Fruit fly (Drosophila melanogaster) whole organism, embryonic: ENCODE results near the gene Rchy1.

Experiments used
- CG10267 ChIP-seq: fragments of 200-800 bp; sonication (Bioruptor generic); optimal IDR thresholded peaks from 2 replicates; lab custom pipeline; 2018; ENCODE audit warnings: missing biosample characterization, mild to moderate bottlenecking, missing genetic modification characterization, moderate library complexity
- CG10274 ChIP-seq: fragments of 200-800 bp; sonication (Bioruptor generic); optimal IDR thresholded peaks from 3 replicates; lab custom pipeline; 2017; ENCODE audit warnings: missing biosample characterization, mild to moderate bottlenecking, missing genetic modification characterization
- CG10979 ChIP-seq: fragments of 200-800 bp; sonication (Bioruptor generic); optimal IDR thresholded peaks from 2 replicates; lab custom pipeline; 2018; ENCODE audit warnings: missing biosample characterization, mild to moderate bottlenecking, missing genetic modification characterization, moderate library complexity
- CG11695 ChIP-seq: fragments of 200-800 bp; sonication (Bioruptor generic); IDR thresholded peaks from 3 replicates; pipeline ENCODE4 v1.3.6; 2022; ENCODE audit warnings: missing biosample characterization, missing genetic modification characterization
- CG13287 ChIP-seq: fragments of 200-800 bp; sonication (Bioruptor generic); IDR thresholded peaks from 2 replicates; pipeline ENCODE4 v1.3.6; 2022; ENCODE audit warnings: missing biosample characterization, missing genetic modification characterization; ENCODE audit not compliant: partially characterized antibody
- CG14860 ChIP-seq: fragments of 200-800 bp; sonication (Bioruptor generic); IDR thresholded peaks from 3 replicates; pipeline ENCODE4 v1.3.6; 2022; ENCODE audit warnings: missing biosample characterization, missing genetic modification characterization; ENCODE audit not compliant: partially characterized antibody
- CG15479 ChIP-seq: fragments of 200-800 bp; sonication (Bioruptor generic); optimal IDR thresholded peaks from 3 replicates; lab custom pipeline; 2019; ENCODE audit warnings: missing biosample characterization, mild to moderate bottlenecking, missing genetic modification characterization, moderate library complexity
- CG15696 ChIP-seq: fragments of 200-800 bp; sonication (Bioruptor generic); optimal IDR thresholded peaks from 2 replicates; lab custom pipeline; 2019; ENCODE audit warnings: missing biosample characterization, mild to moderate bottlenecking, missing genetic modification characterization, moderate library complexity
- CG17568 ChIP-seq: fragments of 200-800 bp; sonication (Bioruptor generic); optimal IDR thresholded peaks from 2 replicates; lab custom pipeline; 2018; ENCODE audit warnings: missing biosample characterization, mild to moderate bottlenecking, missing genetic modification characterization, moderate library complexity
- CG17802 ChIP-seq: fragments of 200-800 bp; sonication (Bioruptor generic); optimal IDR thresholded peaks from 2 replicates; lab custom pipeline; 2018; ENCODE audit warnings: missing biosample characterization, mild to moderate bottlenecking, missing genetic modification characterization, moderate library complexity
- CG18262 ChIP-seq: fragments of 200-800 bp; optimal IDR thresholded peaks from 3 replicates; lab custom pipeline; 2019; ENCODE audit warnings: missing biosample characterization, mild to moderate bottlenecking, missing genetic modification characterization, moderate library complexity
- CG30431 ChIP-seq: fragments of 200-800 bp; sonication (Bioruptor generic); optimal IDR thresholded peaks from 2 replicates; lab custom pipeline; 2017; ENCODE audit warnings: missing biosample characterization, missing genetic modification characterization
- CG31441 ChIP-seq: fragments of 200-800 bp; sonication (Bioruptor generic); IDR thresholded peaks from 2 replicates; pipeline ENCODE4 v1.3.6; 2022; ENCODE audit warnings: missing biosample characterization, missing genetic modification characterization
- CG34376 ChIP-seq: fragments of 200-800 bp; sonication (Bioruptor generic); optimal IDR thresholded peaks from 2 replicates; lab custom pipeline; 2018; ENCODE audit warnings: missing biosample characterization, mild to moderate bottlenecking, missing genetic modification characterization
- CG5245 ChIP-seq: fragments of 200-800 bp; sonication (Bioruptor generic); optimal IDR thresholded peaks from 3 replicates; lab custom pipeline; 2016; ENCODE audit warnings: missing biosample characterization, missing genetic modification characterization
- CG6272 ChIP-seq: fragments of 200-800 bp; sonication (Bioruptor generic); IDR thresholded peaks from 2 replicates; pipeline ENCODE4 v1.3.6; 2022; ENCODE audit warnings: missing biosample characterization, missing genetic modification characterization
- CG9215 ChIP-seq: fragments of 200-800 bp; sonication (Bioruptor generic); IDR thresholded peaks from 2 replicates; pipeline ENCODE4 v1.3.6; 2022; ENCODE audit warnings: missing biosample characterization, missing genetic modification characterization
- D ChIP-seq, 2 experiments: fragments of 200-800 bp in 1 of 2; fragments of >200 bp in 1 of 2; sonication (Bioruptor generic) in 1 of 2; optimal IDR thresholded peaks; 2 replicates in 1 of 2; 3 replicates in 1 of 2; lab custom pipeline; 2017; ENCODE audit warnings: mild to moderate bottlenecking in 1 of 2, missing biosample characterization in 1 of 2, missing genetic modification characterization in 1 of 2, missing genetic modification reagents in 1 of 2
- ERR ChIP-seq: fragments of 200-800 bp; sonication (Bioruptor generic); optimal IDR thresholded peaks from 2 replicates; lab custom pipeline; 2016; ENCODE audit warnings: missing biosample characterization, missing genetic modification characterization
- Eip74EF ChIP-seq, 2 experiments: fragments of 200-800 bp in 1 of 2; fragments of >200 bp in 1 of 2; sonication (Bioruptor generic) in 1 of 2; optimal IDR thresholded peaks; 2 replicates each; lab custom pipeline; 2017 to 2019; ENCODE audit warnings: missing biosample characterization in 2 of 2, missing genetic modification characterization in 2 of 2, mild to moderate bottlenecking in 1 of 2, moderate library complexity in 1 of 2
- Ets65A ChIP-seq: fragments of 200-800 bp; sonication (Bioruptor generic); peaks from one replicate; lab custom pipeline; 2016; ENCODE audit warnings: missing biosample characterization, missing genetic modification characterization
- Fer1 ChIP-seq: fragments of 200-800 bp; sonication (Bioruptor generic); optimal IDR thresholded peaks from 2 replicates; lab custom pipeline; 2017; ENCODE audit warnings: missing biosample characterization, mild to moderate bottlenecking, missing genetic modification characterization
- Gsc ChIP-seq: fragments of 200-800 bp; sonication (Bioruptor generic); IDR thresholded peaks from 2 replicates; pipeline ENCODE4 v1.3.6; 2022; ENCODE audit warnings: missing biosample characterization, missing genetic modification characterization
- HLH3B ChIP-seq: fragments of 200-800 bp; sonication (Bioruptor generic); IDR thresholded peaks from 2 replicates; pipeline ENCODE4 v1.3.6; 2022; ENCODE audit warnings: missing biosample characterization, missing genetic modification characterization
- HLH54F ChIP-seq: fragments of 200-800 bp; sonication (Bioruptor generic); optimal IDR thresholded peaks from 3 replicates; lab custom pipeline; 2016; ENCODE audit warnings: missing biosample characterization, missing genetic modification characterization
- Jarid2 ChIP-seq: fragments of 200-800 bp; sonication (Bioruptor generic); optimal IDR thresholded peaks from 3 replicates; lab custom pipeline; 2017; ENCODE audit warnings: mild to moderate bottlenecking, missing biosample characterization, missing genetic modification reagents, missing genetic modification characterization
- MESR4 ChIP-seq: fragments of 200-800 bp; sonication (Bioruptor generic); optimal IDR thresholded peaks from 2 replicates; lab custom pipeline; 2018; ENCODE audit warnings: missing biosample characterization, mild to moderate bottlenecking, missing genetic modification characterization, moderate library complexity
- Med ChIP-seq: fragments of 200-800 bp; sonication (Bioruptor generic); peaks from one replicate; lab custom pipeline; 2016; ENCODE audit warnings: missing biosample characterization, missing genetic modification characterization, mild to moderate bottlenecking, inconsistent platforms, moderate library complexity
- NC2α ChIP-seq: fragments of 200-800 bp; sonication (Bioruptor generic); optimal IDR thresholded peaks from 2 replicates; lab custom pipeline; 2016; ENCODE audit warnings: missing biosample characterization, missing genetic modification characterization
- Neu2 ChIP-seq: fragments of 200-800 bp; sonication (Bioruptor generic); optimal IDR thresholded peaks from 3 replicates; lab custom pipeline; 2016; ENCODE audit warnings: missing biosample characterization, missing genetic modification characterization, borderline replicate concordance
- Nf-YB ChIP-seq: fragments of 200-800 bp; sonication (Bioruptor generic); optimal IDR thresholded peaks from 3 replicates; lab custom pipeline; 2019; ENCODE audit warnings: missing biosample characterization, mild to moderate bottlenecking, missing genetic modification characterization, moderate library complexity
- Spps ChIP-seq: fragments of 200-800 bp; sonication (Bioruptor generic); optimal IDR thresholded peaks from 2 replicates; lab custom pipeline; 2018; ENCODE audit warnings: missing biosample characterization, mild to moderate bottlenecking, missing genetic modification characterization
- Ssrp ChIP-seq: fragments of 200-800 bp; sonication (Bioruptor generic); optimal IDR thresholded peaks from 2 replicates; lab custom pipeline; 2018; ENCODE audit warnings: missing biosample characterization, mild to moderate bottlenecking, missing genetic modification characterization, moderate library complexity
- TFAM ChIP-seq: fragments of 200-800 bp; sonication (Bioruptor generic); optimal IDR thresholded peaks from 2 replicates; lab custom pipeline; 2017; ENCODE audit warnings: missing biosample characterization, missing genetic modification characterization, inconsistent platforms
- Xbp1 ChIP-seq: fragments of 200-800 bp; sonication (Bioruptor generic); optimal IDR thresholded peaks from 3 replicates; lab custom pipeline; 2016; ENCODE audit warnings: missing biosample characterization, mild to moderate bottlenecking, missing genetic modification characterization
- ash1 ChIP-seq: fragments of 200-800 bp; sonication (Bioruptor generic); optimal IDR thresholded peaks from 2 replicates; lab custom pipeline; 2018; ENCODE audit warnings: missing biosample characterization, mild to moderate bottlenecking, missing genetic modification characterization
- bcd ChIP-seq: fragments of 200-800 bp; sonication (Bioruptor generic); optimal IDR thresholded peaks from 2 replicates; lab custom pipeline; 2017; ENCODE audit warnings: missing biosample characterization, mild to moderate bottlenecking, missing genetic modification characterization
- cas ChIP-seq: fragments of 200-800 bp; sonication (Bioruptor generic); IDR thresholded peaks from 2 replicates; pipeline ENCODE4 v1.3.6; 2022; ENCODE audit warnings: missing biosample characterization, missing genetic modification characterization
- ci ChIP-seq: fragments of 200-800 bp; sonication (Bioruptor generic); IDR thresholded peaks from 3 replicates; pipeline ENCODE4 v1.3.6; 2022; ENCODE audit warnings: missing biosample characterization, missing genetic modification characterization
- da ChIP-seq: fragments of 200-800 bp; sonication (Bioruptor generic); optimal IDR thresholded peaks from 2 replicates; lab custom pipeline; 2016; ENCODE audit warnings: missing biosample characterization, missing genetic modification characterization
- inv ChIP-seq: fragments of 200-800 bp; sonication (Bioruptor generic); IDR thresholded peaks from 2 replicates; pipeline ENCODE4 v1.3.6; 2022; ENCODE audit warnings: missing biosample characterization, missing genetic modification characterization; ENCODE audit not compliant: partially characterized antibody
- kay ChIP-seq: fragments of 200-800 bp; sonication (Bioruptor generic); optimal IDR thresholded peaks from 2 replicates; lab custom pipeline; 2016; ENCODE audit warnings: missing biosample characterization, missing genetic modification characterization
- lbe ChIP-seq: fragments of 200-800 bp; sonication (Bioruptor generic); optimal IDR thresholded peaks from 2 replicates; lab custom pipeline; 2016; ENCODE audit warnings: missing biosample characterization, mild to moderate bottlenecking, missing genetic modification characterization
- nerfin-2 ChIP-seq: fragments of 200-800 bp; sonication (Bioruptor generic); IDR thresholded peaks from 2 replicates; pipeline ENCODE4 v1.3.6; 2022; ENCODE audit warnings: missing biosample characterization, missing genetic modification characterization; ENCODE audit not compliant: partially characterized antibody
- pfk ChIP-seq: fragments of 200-800 bp; sonication (Bioruptor generic); optimal IDR thresholded peaks from 2 replicates; lab custom pipeline; 2018; ENCODE audit warnings: missing biosample characterization, mild to moderate bottlenecking, missing genetic modification characterization, moderate library complexity
- pita ChIP-seq: fragments of 200-800 bp; sonication (Bioruptor generic); optimal IDR thresholded peaks from 2 replicates; lab custom pipeline; 2017; ENCODE audit warnings: missing biosample characterization, mild to moderate bottlenecking, missing genetic modification characterization
- sqz ChIP-seq: fragments of 200-800 bp; sonication (Bioruptor generic); optimal IDR thresholded peaks from 3 replicates; lab custom pipeline; 2018; ENCODE audit warnings: missing biosample characterization, mild to moderate bottlenecking, missing genetic modification characterization
- tgo ChIP-seq: fragments of 200-800 bp; sonication (Bioruptor generic); IDR thresholded peaks from 3 replicates; pipeline ENCODE4 v1.3.6; 2022; ENCODE audit warnings: missing biosample characterization, missing genetic modification characterization
- vfl ChIP-seq: fragments of 200-800 bp; sonication (Bioruptor generic); optimal IDR thresholded peaks from 2 replicates; lab custom pipeline; 2016; ENCODE audit warnings: missing biosample characterization, missing genetic modification characterization
- wek ChIP-seq: fragments of 200-800 bp; sonication (Bioruptor generic); optimal IDR thresholded peaks from 3 replicates; lab custom pipeline; 2018; ENCODE audit warnings: missing biosample characterization, mild to moderate bottlenecking, missing genetic modification characterization, moderate library complexity

Rchy1 gene

DNA sequence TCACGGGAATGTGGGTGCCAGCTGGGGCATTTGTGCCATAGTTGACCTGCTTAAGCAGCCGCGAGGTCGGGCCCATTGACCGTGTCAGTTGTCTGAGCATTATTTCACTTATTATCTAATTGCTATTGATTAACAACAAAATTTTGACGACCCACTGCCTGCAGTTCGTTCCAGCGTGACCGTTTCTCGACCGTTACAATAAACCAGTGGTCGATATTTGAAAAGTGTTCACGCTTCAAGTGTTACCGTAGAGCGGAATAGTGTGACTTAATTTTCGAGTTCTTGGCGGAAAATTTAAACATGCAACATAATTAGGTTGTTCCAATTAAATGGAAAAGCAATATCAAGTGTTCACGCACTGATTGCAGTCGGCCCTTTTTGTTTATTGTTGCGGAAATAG, 2.0 kb upstream of the Rchy1 start, which contains the start of gene HemK1 (continued):
- peak; percentile 45 for TF ChIP-seq CG10267
- no peak for TF ChIP-seq vfl (GFP tag; lab: Kevin White, UChicago)
- TF ChIP-seq Gsc (GFP tag; lab: Robert Waterston, UW), result no peak
- TF ChIP-seq CG6272 (GFP tag; lab: Robert Waterston, UW), result no peak
- no peak for TF ChIP-seq bcd (GFP tag; lab: Kevin White, UChicago)
- no peak for TF ChIP-seq CG14860 (GFP tag; lab: Robert Waterston, UW)
- no peak for TF ChIP-seq Xbp1 (GFP tag; lab: Kevin White, UChicago)
- TF ChIP-seq cas, result no peak
- no peak for TF ChIP-seq CG18262
- TF ChIP-seq CG30431 (GFP tag; lab: Kevin White, UChicago), result no peak
- TF ChIP-seq Ssrp (tag; lab: Kevin White, UChicago), result no peak
- no peak for TF ChIP-seq TFAM (GFP tag; lab: Kevin White, UChicago)
- no peak for TF ChIP-seq Jarid2 (GFP tag; lab: Kevin White, UChicago)
- peak; percentile 16 for TF ChIP-seq CG10979 (tag; lab: Kevin White, UChicago)
- no peak for TF ChIP-seq CG5245 (GFP tag; lab: Kevin White, UChicago)
- no peak for TF ChIP-seq ash1 (GFP tag; lab: Kevin White, UChicago)
- no peak for TF ChIP-seq Spps (tag; lab: Kevin White, UChicago)
- TF ChIP-seq tgo (GFP tag; lab: Robert Waterston, UW), result no peak
- TF ChIP-seq Fer1 (GFP tag; lab: Kevin White, UChicago), result no peak
- TF ChIP-seq CG10274 (GFP tag; lab: Kevin White, UChicago), result no peak
- TF ChIP-seq ERR (GFP tag; lab: Kevin White, UChicago), result peak; percentile 18
- TF ChIP-seq wek (GFP tag; lab: Kevin White, UChicago), result no peak
- peak; percentile 83 for TF ChIP-seq Med (GFP tag; lab: Kevin White, UChicago)
- TF ChIP-seq pita, result no peak
- no peak for TF ChIP-seq pfk (GFP tag; lab: Kevin White, UChicago)
- TF ChIP-seq nerfin-2 (GFP tag; lab: Robert Waterston, UW), result peak; percentile 47; the same call in 1 of the 2 replicates
- TF ChIP-seq inv (GFP tag; lab: Robert Waterston, UW), result no peak
- TF ChIP-seq HLH3B (GFP tag; lab: Robert Waterston, UW), result no peak
- TF ChIP-seq HLH54F (GFP tag; lab: Kevin White, UChicago), result peak; percentile 7
- TF ChIP-seq Ets65A (GFP tag; lab: Kevin White, UChicago), result peak; percentile 83
- peak; percentile 7 for TF ChIP-seq Nf-YB (GFP tag; lab: Kevin White, UChicago)
- TF ChIP-seq CG17568, result no peak
- no peak for TF ChIP-seq kay
- peak; percentile 40 for TF ChIP-seq CG34376 (GFP tag; lab: Kevin White, UChicago)
- no peak for TF ChIP-seq CG15696 (tag; lab: Kevin White, UChicago)
- no peak for TF ChIP-seq NC2α
- peak; percentile 75 for TF ChIP-seq MESR4 (GFP tag; lab: Kevin White, UChicago)
- no peak for TF ChIP-seq CG11695 (GFP tag; lab: Robert Waterston, UW)
- TF ChIP-seq CG13287 (GFP tag; lab: Robert Waterston, UW), result peak; percentile 66
- TF ChIP-seq CG15479 (GFP tag; lab: Kevin White, UChicago), result no peak
- TF ChIP-seq Neu2 (GFP tag; lab: Kevin White, UChicago), result no peak
- TF ChIP-seq da (GFP tag; lab: Kevin White, UChicago), result no peak
- no peak for TF ChIP-seq D (optimal IDR thresholded peaks at IDR 0.05; lab: Kevin White, UChicago)
- TF ChIP-seq D (GFP tag; optimal IDR thresholded peaks at IDR 0.05; lab: Kevin White, UChicago), result no peak
- TF ChIP-seq CG9215 (GFP tag; lab: Robert Waterston, UW), result no peak
- no peak for TF ChIP-seq sqz (GFP tag; lab: Kevin White, UChicago)
- no peak for TF ChIP-seq CG31441 (GFP tag; lab: Robert Waterston, UW)
- TF ChIP-seq Eip74EF (GFP tag; optimal IDR thresholded peaks at IDR 0.05; lab: Kevin White, UChicago), result peak in 1 of 2 experiments; percentile 16
- 0 out of 3 replicates have a peak, but pooled peaks have one; percentile 34 for TF ChIP-seq ci (GFP tag; lab: Robert Waterston, UW)
- TF ChIP-seq CG17802 (tag; lab: Kevin White, UChicago), result no peak
- no peak for TF ChIP-seq lbe (GFP tag; lab: Kevin White, UChicago)
